Fruit fly (Drosophila melanogaster) whole organism, embryonic: ENCODE results near the gene CG14043.

Experiments
- Atf-2 ChIP-seq: fragments of 200-800 bp; sonication (Bioruptor generic); optimal IDR thresholded peaks from 2 replicates; lab custom pipeline; 2016; ENCODE audit warnings: missing biosample characterization, missing genetic modification characterization
- Awh ChIP-seq: fragments of 200-800 bp; sonication (Bioruptor generic); IDR thresholded peaks from 2 replicates; pipeline ENCODE4, ENCODE4 v1.3.6; 2022; ENCODE audit warnings: missing biosample characterization, missing genetic modification characterization
- B-H1 ChIP-seq: fragments of 200-800 bp; sonication (Bioruptor generic); IDR thresholded peaks from 3 replicates; pipeline ENCODE4 v1.3.6; 2022; ENCODE audit warnings: missing biosample characterization, missing genetic modification characterization
- CG12744 ChIP-seq: fragments of 200-800 bp; sonication (Bioruptor generic); optimal IDR thresholded peaks from 2 replicates; lab custom pipeline; 2016; ENCODE audit warnings: missing biosample characterization, missing genetic modification characterization
- CG12769 ChIP-seq: fragments of 200-800 bp; sonication (Bioruptor generic); optimal IDR thresholded peaks from 2 replicates; lab custom pipeline; 2019; ENCODE audit warnings: missing biosample characterization, mild to moderate bottlenecking, missing genetic modification characterization, moderate library complexity
- CG15073 ChIP-seq: fragments of 200-800 bp; sonication (Bioruptor generic); optimal IDR thresholded peaks from 2 replicates; lab custom pipeline; 2016; ENCODE audit warnings: missing biosample characterization, missing genetic modification characterization
- CG17385 ChIP-seq: fragments of 200-800 bp; sonication (Bioruptor generic); optimal IDR thresholded peaks from 3 replicates; lab custom pipeline; 2018; ENCODE audit warnings: missing biosample characterization, mild to moderate bottlenecking, missing genetic modification characterization
- CG33213 ChIP-seq: fragments of 200-800 bp; sonication (Bioruptor generic); optimal IDR thresholded peaks from 3 replicates; lab custom pipeline; 2016; ENCODE audit warnings: missing biosample characterization, missing genetic modification characterization
- CG33557 ChIP-seq: fragments of 200-800 bp; sonication (Bioruptor generic); optimal IDR thresholded peaks from 2 replicates; lab custom pipeline; 2019; ENCODE audit warnings: missing biosample characterization, mild to moderate bottlenecking, missing genetic modification characterization, moderate library complexity
- CG3838 ChIP-seq: fragments of 200-800 bp; sonication (Bioruptor generic); optimal IDR thresholded peaks from 3 replicates; lab custom pipeline; 2016; ENCODE audit warnings: missing biosample characterization, missing genetic modification characterization
- CG4730 ChIP-seq: fragments of 200-800 bp; sonication (Bioruptor generic); IDR thresholded peaks from 2 replicates; pipeline ENCODE4 v1.3.6; 2022; ENCODE audit warnings: missing biosample characterization, missing genetic modification characterization
- CG8765 ChIP-seq: fragments of 200-800 bp; sonication (Bioruptor generic); IDR thresholded peaks from 2 replicates; pipeline ENCODE4 v1.3.6; 2022; ENCODE audit warnings: missing biosample characterization, missing genetic modification characterization
- CoRest ChIP-seq: fragments of 200-800 bp; sonication (Bioruptor generic); optimal IDR thresholded peaks from 3 replicates; lab custom pipeline; 2018; ENCODE audit warnings: missing biosample characterization, mild to moderate bottlenecking, missing genetic modification characterization, moderate library complexity
- Fer1 ChIP-seq: fragments of 200-800 bp; sonication (Bioruptor generic); optimal IDR thresholded peaks from 2 replicates; lab custom pipeline; 2017; ENCODE audit warnings: missing biosample characterization, mild to moderate bottlenecking, missing genetic modification characterization
- Gsc ChIP-seq: fragments of 200-800 bp; sonication (Bioruptor generic); IDR thresholded peaks from 2 replicates; pipeline ENCODE4 v1.3.6; 2022; ENCODE audit warnings: missing biosample characterization, missing genetic modification characterization
- Hmr ChIP-seq: fragments of 200-800 bp; sonication (Bioruptor generic); optimal IDR thresholded peaks from 3 replicates; lab custom pipeline; 2017; ENCODE audit warnings: mild to moderate bottlenecking, missing biosample characterization, missing genetic modification reagents, missing genetic modification characterization
- Hr39 ChIP-seq: fragments of >200 bp; optimal IDR thresholded peaks from 2 replicates; lab custom pipeline; 2017
- Hsf ChIP-seq: fragments of 200-800 bp; sonication (Bioruptor generic); optimal IDR thresholded peaks from 3 replicates; lab custom pipeline; 2016; ENCODE audit warnings: missing biosample characterization, missing genetic modification characterization
- Oaz ChIP-seq: fragments of 200-800 bp; sonication (Bioruptor generic); IDR thresholded peaks from 2 replicates; pipeline ENCODE4 v1.3.6; 2022; ENCODE audit warnings: missing biosample characterization, missing genetic modification characterization
- PHDP ChIP-seq: fragments of 200-800 bp; sonication (Bioruptor generic); optimal IDR thresholded peaks from 3 replicates; lab custom pipeline; 2018; ENCODE audit warnings: missing biosample characterization, mild to moderate bottlenecking, missing genetic modification characterization, moderate library complexity
- Rfx ChIP-seq: fragments of 200-800 bp; sonication (Bioruptor generic); IDR thresholded peaks from 2 replicates; pipeline ENCODE4 v1.3.6; 2022; ENCODE audit warnings: missing biosample characterization, missing genetic modification characterization
- YL-1 ChIP-seq: fragments of 200-800 bp; sonication (Bioruptor generic); optimal IDR thresholded peaks from 3 replicates; lab custom pipeline; 2017; ENCODE audit warnings: missing biosample characterization, mild to moderate bottlenecking, missing genetic modification characterization
- abd-A ChIP-seq: fragments of 200-800 bp; sonication (Bioruptor generic); optimal IDR thresholded peaks from 3 replicates; lab custom pipeline; 2019; ENCODE audit warnings: missing biosample characterization, mild to moderate bottlenecking, missing genetic modification characterization, moderate library complexity
- ash1 ChIP-seq: fragments of 200-800 bp; sonication (Bioruptor generic); optimal IDR thresholded peaks from 2 replicates; lab custom pipeline; 2018; ENCODE audit warnings: missing biosample characterization, mild to moderate bottlenecking, missing genetic modification characterization
- bbx ChIP-seq: fragments of 200-800 bp; sonication (Bioruptor generic); IDR thresholded peaks from 2 replicates; pipeline ENCODE4 v1.3.6; 2022; ENCODE audit warnings: missing biosample characterization, missing genetic modification characterization; ENCODE audit not compliant: partially characterized antibody
- bsh ChIP-seq, 2 experiments: fragments of 200-800 bp; sonication (Bioruptor generic); optimal IDR thresholded peaks; 2 replicates each; lab custom pipeline; 2017 to 2018; ENCODE audit warnings: mild to moderate bottlenecking in 2 of 2, missing biosample characterization in 2 of 2, missing genetic modification characterization in 2 of 2, moderate library complexity in 1 of 2
- cas ChIP-seq: fragments of 200-800 bp; sonication (Bioruptor generic); IDR thresholded peaks from 2 replicates; pipeline ENCODE4 v1.3.6; 2022; ENCODE audit warnings: missing biosample characterization, missing genetic modification characterization
- chif ChIP-seq, 2 experiments: fragments of 200-800 bp; sonication (Bioruptor generic); optimal IDR thresholded peaks; 3 replicates each; lab custom pipeline; 2016; ENCODE audit warnings: missing biosample characterization in 2 of 2, missing genetic modification characterization in 2 of 2
- crc ChIP-seq: fragments of 200-800 bp; sonication (Bioruptor generic); optimal IDR thresholded peaks from 2 replicates; lab custom pipeline; 2016; ENCODE audit warnings: missing biosample characterization, missing genetic modification characterization
- crol ChIP-seq: fragments of 200-800 bp; sonication (Bioruptor generic); IDR thresholded peaks from 2 replicates; pipeline ENCODE4 v1.3.6; 2022; ENCODE audit warnings: missing biosample characterization, missing genetic modification characterization
- crp ChIP-seq, 2 experiments: fragments of 200-800 bp; sonication (Bioruptor generic); optimal IDR thresholded peaks; 2 replicates in 1 of 2; 3 replicates in 1 of 2; lab custom pipeline; 2017; ENCODE audit warnings: missing biosample characterization in 2 of 2, missing genetic modification characterization in 2 of 2, mild to moderate bottlenecking in 1 of 2, moderate library complexity in 1 of 2
- ems ChIP-seq: fragments of 200-800 bp; sonication (Bioruptor generic); optimal IDR thresholded peaks from 3 replicates; lab custom pipeline; 2016; ENCODE audit warnings: missing biosample characterization, missing genetic modification characterization
- ewg ChIP-seq: fragments of 200-800 bp; sonication (Bioruptor generic); optimal IDR thresholded peaks from 3 replicates; lab custom pipeline; 2017; ENCODE audit warnings: mild to moderate bottlenecking, missing biosample characterization, missing genetic modification reagents, missing genetic modification characterization
- fd102C ChIP-seq: fragments of 200-800 bp; sonication (Bioruptor generic); optimal IDR thresholded peaks from 2 replicates; lab custom pipeline; 2018; ENCODE audit warnings: missing biosample characterization, mild to moderate bottlenecking, missing genetic modification characterization, moderate library complexity
- grau ChIP-seq: fragments of 200-800 bp; optimal IDR thresholded peaks from 3 replicates; lab custom pipeline; 2019; ENCODE audit warnings: missing biosample characterization, mild to moderate bottlenecking, missing genetic modification characterization, moderate library complexity
- gro ChIP-seq: fragments of 200-800 bp; sonication (Bioruptor generic); optimal IDR thresholded peaks from 2 replicates; lab custom pipeline; 2016; ENCODE audit warnings: missing biosample characterization, missing genetic modification characterization
- jing ChIP-seq: fragments of 200-800 bp; sonication (Bioruptor generic); optimal IDR thresholded peaks from 2 replicates; lab custom pipeline; 2018; ENCODE audit warnings: missing biosample characterization, mild to moderate bottlenecking, missing genetic modification characterization
- lola ChIP-seq, 3 experiments: fragments of >200 bp in 2 of 3; fragments of 200-800 bp in 1 of 3; sonication (Bioruptor generic) in 1 of 3; optimal IDR thresholded peaks; 2 replicates each; lab custom pipeline; 2017 to 2019; ENCODE audit warnings: missing biosample characterization in 3 of 3, missing genetic modification characterization in 3 of 3, mild to moderate bottlenecking in 1 of 3, moderate library complexity in 1 of 3
- lov ChIP-seq, 2 experiments: fragments of 200-800 bp in 1 of 2; fragments of >200 bp in 1 of 2; sonication (Bioruptor generic) in 1 of 2; IDR thresholded peaks in 1 of 2; optimal IDR thresholded peaks in 1 of 2; 2 replicates in 1 of 2; 3 replicates in 1 of 2; pipeline versions ENCODE4 v1.3.6 to Lab custom; 2017 to 2022; ENCODE audit warnings: missing biosample characterization in 1 of 2, missing genetic modification characterization in 1 of 2
- odd ChIP-seq: fragments of 200-800 bp; sonication (Bioruptor generic); optimal IDR thresholded peaks from 2 replicates; lab custom pipeline; 2017; ENCODE audit warnings: missing biosample characterization, mild to moderate bottlenecking, missing genetic modification characterization
- repo ChIP-seq: fragments of 200-800 bp; sonication (Bioruptor generic); optimal IDR thresholded peaks from 2 replicates; lab custom pipeline; 2016; ENCODE audit warnings: missing biosample characterization, missing genetic modification characterization
- schlank ChIP-seq: fragments of 200-800 bp; sonication (Bioruptor generic); optimal IDR thresholded peaks from 2 replicates; lab custom pipeline; 2018; ENCODE audit warnings: missing biosample characterization, mild to moderate bottlenecking, missing genetic modification characterization
- sd ChIP-seq: fragments of 200-800 bp; sonication (Bioruptor generic); optimal IDR thresholded peaks from 3 replicates; lab custom pipeline; 2018; ENCODE audit warnings: missing biosample characterization, mild to moderate bottlenecking, missing genetic modification characterization, moderate library complexity
- sens-2 ChIP-seq: fragments of 200-800 bp; sonication (Bioruptor generic); IDR thresholded peaks from 2 replicates; pipeline ENCODE4 v1.3.6; 2022; ENCODE audit warnings: missing biosample characterization, missing genetic modification characterization
- sr ChIP-seq: fragments of 200-800 bp; sonication (Bioruptor generic); IDR thresholded peaks from 3 replicates; pipeline ENCODE4 v1.3.6; 2022; ENCODE audit warnings: missing biosample characterization, missing genetic modification characterization
- tin ChIP-seq: fragments of 200-800 bp; sonication (Bioruptor generic); optimal IDR thresholded peaks from 3 replicates; lab custom pipeline; 2016; ENCODE audit warnings: missing biosample characterization, missing genetic modification characterization
- toy ChIP-seq: fragments of 200-800 bp; sonication (Bioruptor generic); IDR thresholded peaks from 2 replicates; pipeline ENCODE4 v1.3.6; 2022; ENCODE audit warnings: missing biosample characterization, missing genetic modification characterization
- trem ChIP-seq: fragments of 200-800 bp; optimal IDR thresholded peaks from 3 replicates; lab custom pipeline; 2019; ENCODE audit warnings: missing biosample characterization, mild to moderate bottlenecking, missing genetic modification characterization, moderate library complexity
- vfl ChIP-seq: fragments of 200-800 bp; sonication (Bioruptor generic); optimal IDR thresholded peaks from 2 replicates; lab custom pipeline; 2016; ENCODE audit warnings: missing biosample characterization, missing genetic modification characterization

The CG14043 gene

DNA sequence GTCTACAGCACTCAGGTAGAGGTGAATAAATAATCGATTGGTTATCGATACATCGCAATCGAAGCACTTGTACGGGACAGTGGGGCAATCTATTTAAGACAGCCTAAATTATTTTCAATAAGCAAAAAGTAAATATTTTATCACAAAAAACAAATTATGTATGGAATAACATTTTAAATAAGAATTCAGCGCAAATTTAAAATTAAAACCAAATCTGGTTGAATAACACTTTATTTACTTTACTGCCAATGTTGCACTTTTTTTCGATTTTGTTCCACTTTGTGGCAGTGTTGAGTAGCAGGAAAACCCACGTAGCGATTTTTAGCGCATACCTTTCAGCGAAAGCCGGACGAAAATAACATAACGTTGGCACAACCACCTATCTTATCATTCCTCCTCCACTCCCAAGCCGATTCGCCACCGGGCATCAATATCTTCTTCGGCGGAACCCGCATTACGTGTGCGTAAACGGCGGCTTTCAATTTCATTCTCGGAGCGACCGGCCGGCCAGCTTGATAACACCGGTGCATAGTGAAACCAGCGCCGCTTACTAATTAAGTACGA lies 5.6 kb downstream of the CG14043 start, which contains the start of the genes Gmd and CG3792 (continued):
- TF ChIP-seq CG8765 (GFP tag; lab: Robert Waterston, UW) (peak; percentile 93), CG12744 (GFP tag; lab: Kevin White, UChicago) (peak; percentile 96), Gsc (peak; percentile 87), tin (GFP tag; lab: Kevin White, UChicago) (peak; percentile 93), Rfx (GFP tag; lab: Robert Waterston, UW) (peak; percentile 97), crc (GFP tag; lab: Kevin White, UChicago) (peak; percentile 90), sd (tag; lab: Kevin White, UChicago) (peak; percentile 93), lov (optimal IDR thresholded peaks at IDR 0.05; lab: Kevin White, UChicago) (no peak), lov (GFP tag; IDR thresholded peaks at IDR 0.05; lab: Robert Waterston, UW) (peak; percentile 76; the same call in 2 of the 3 replicates), bbx (peak; percentile 81), YL-1 (peak; percentile 82), grau (peak; percentile 95), CoRest (tag; lab: Kevin White, UChicago) (peak; percentile 97), Atf-2 (GFP tag; lab: Kevin White, UChicago) (peak; percentile 96), sens-2 (GFP tag; lab: Robert Waterston, UW) (peak; percentile 84; the same call in 1 of the 2 replicates), toy (GFP tag; lab: Robert Waterston, UW) (peak; percentile 90), vfl (GFP tag; lab: Kevin White, UChicago) (peak; percentile 93), Oaz (GFP tag; lab: Robert Waterston, UW) (peak; percentile 89), PHDP (tag; lab: Kevin White, UChicago) (peak; percentile 89), jing (GFP tag; lab: Kevin White, UChicago) (no peak), gro (peak; percentile 87), lola (GFP tag; optimal IDR thresholded peaks at IDR 0.05; lab: Kevin White, UChicago) (peak in 1 of 3 experiments; percentile 97), bsh (GFP tag; optimal IDR thresholded peaks at IDR 0.05; lab: Kevin White, UChicago) (peak; percentile 63 to 95), fd102C (peak; percentile 42), repo (GFP tag; lab: Kevin White, UChicago) (peak; percentile 86), ash1 (GFP tag; lab: Kevin White, UChicago) (peak; percentile 9), Hr39 (no peak), abd-A (tag; lab: Kevin White, UChicago) (no peak), crp (GFP tag; optimal IDR thresholded peaks at IDR 0.05; lab: Kevin White, UChicago) (peak in 1 of 2 experiments; percentile 69), Hsf (peak; percentile 97), odd (GFP tag; lab: Kevin White, UChicago) (peak; percentile 91), CG17385 (peak; percentile 85), schlank (tag; lab: Kevin White, UChicago) (peak; percentile 82), Hmr (GFP tag; lab: Kevin White, UChicago) (peak; percentile 94), CG12769 (tag; lab: Kevin White, UChicago) (no peak), CG15073 (peak; percentile 58), sr (peak; percentile 61; the same call in 1 of the 3 replicates), CG3838 (GFP tag; lab: Kevin White, UChicago) (peak; percentile 87), crol (GFP tag; lab: Robert Waterston, UW) (peak; percentile 62), CG4730 (GFP tag; lab: Robert Waterston, UW) (peak; percentile 95), CG33557 (GFP tag; lab: Kevin White, UChicago) (peak; percentile 82), B-H1 (GFP tag; lab: Robert Waterston, UW) (peak; percentile 95), CG33213 (GFP tag; lab: Kevin White, UChicago) (peak; percentile 86), ems (GFP tag; lab: Kevin White, UChicago) (peak; percentile 91), chif (GFP tag; optimal IDR thresholded peaks at IDR 0.05; lab: Kevin White, UChicago) (peak; percentile 85 to 96), trem (peak; percentile 94), Fer1 (GFP tag; lab: Kevin White, UChicago) (peak; percentile 96), ewg (GFP tag; lab: Kevin White, UChicago) (peak; percentile 89), Awh (GFP tag; lab: Robert Waterston, UW) (peak; percentile 96), cas (peak; percentile 92)
